Worm (Caenorhabditis elegans) whole organism, L4 larva: ENCODE data around the gene phlp-2.
A peak's percentile ranks its signal among the peaks of the same experiment; 100 is the strongest.

Experiments used
- D1046.2 ChIP-seq: fragments of 200-800 bp; sonication (Bioruptor generic); IDR thresholded peaks from 2 replicates; pipeline ENCODE4 v1.3.6; 2022; ENCODE audit warnings: missing genetic modification characterization, missing compliant biosample characterization
- F26F4.8 ChIP-seq: fragments of 200-800 bp; sonication (Bioruptor generic); conservative IDR thresholded peaks from 2 replicates; pipeline ENCODE4 v1.3.6; 2022; ENCODE audit warnings: missing genetic modification characterization, missing compliant biosample characterization
- F37D6.2 ChIP-seq: sonication (generic microtip); optimal IDR thresholded peaks from 2 replicates; lab custom pipeline; 2016; ENCODE audit warnings: mild to moderate bottlenecking, missing genetic modification characterization, missing compliant biosample characterization
- F49E8.2 ChIP-seq: sonication (generic microtip); optimal IDR thresholded peaks from 2 replicates; lab custom pipeline; 2016; ENCODE audit warnings: missing compliant biosample characterization, mild to moderate bottlenecking, missing genetic modification characterization, borderline replicate concordance
- T26A8.4 ChIP-seq: fragments of 200-800 bp; sonication (Bioruptor generic); IDR thresholded peaks from 2 replicates; pipeline ENCODE4 v1.3.6; 2022; ENCODE audit warnings: missing genetic modification characterization, missing compliant biosample characterization
- Y105C5A.15 ChIP-seq: fragments of 200-800 bp; sonication (Bioruptor generic); IDR thresholded peaks from 2 replicates; pipeline ENCODE4 v1.3.6; 2022; ENCODE audit warnings: missing genetic modification characterization, missing compliant biosample characterization
- Y5F2A.4 ChIP-seq: fragments of 200-800 bp; sonication (Bioruptor generic); optimal IDR thresholded peaks from 2 replicates; lab custom pipeline; 2018; ENCODE audit warnings: mild to moderate bottlenecking, missing genetic modification characterization, missing compliant biosample characterization
- ZK337.2 ChIP-seq: fragments of 200-800 bp; sonication (Bioruptor generic); IDR thresholded peaks from 2 replicates; pipeline ENCODE4 v1.3.6; 2022; ENCODE audit warnings: missing genetic modification reagents, missing genetic modification characterization, missing compliant biosample characterization
- ZK546.5 ChIP-seq, 2 experiments: sonication (generic microtip); optimal IDR thresholded peaks; 2 replicates each; lab custom pipeline; 2017; ENCODE audit warnings: missing biosample characterization in 2 of 2, missing genetic modification characterization in 2 of 2
- aly-2 ChIP-seq: sonication (generic microtip); optimal IDR thresholded peaks from 2 replicates; lab custom pipeline; 2018; ENCODE audit warnings: missing biosample characterization, missing genetic modification characterization
- arid-1 ChIP-seq: fragments of 200-800 bp; sonication (Bioruptor generic); conservative IDR thresholded peaks from 2 replicates; pipeline ENCODE4 v1.3.6; 2022; ENCODE audit warnings: missing genetic modification reagents, missing genetic modification characterization, missing compliant biosample characterization
- ceh-20 ChIP-seq: fragments of 200-800 bp; sonication (Bioruptor generic); IDR thresholded peaks from 2 replicates; pipeline ENCODE4 v1.3.6; 2022; ENCODE audit warnings: missing genetic modification reagents, missing genetic modification characterization, missing compliant biosample characterization
- ceh-82 ChIP-seq: sonication (generic microtip); optimal IDR thresholded peaks from 2 replicates; lab custom pipeline; 2017; ENCODE audit warnings: missing biosample characterization, missing genetic modification characterization
- ces-1 ChIP-seq: fragments of 150-350 bp; sonication (generic microtip); optimal IDR thresholded peaks from 4 replicates; lab custom pipeline; 2014; ENCODE audit warnings: missing biosample characterization, missing genetic modification reagents, missing genetic modification characterization
- daf-16 ChIP-seq, 3 experiments: sonication (generic microtip); optimal IDR thresholded peaks; 2 replicates each; lab custom pipeline; 2016 to 2017; ENCODE audit warnings: missing genetic modification characterization in 3 of 3, missing genetic modification reagents in 3 of 3, mild to moderate bottlenecking in 2 of 3, missing compliant biosample characterization in 2 of 3, missing biosample characterization in 1 of 3, moderate library complexity in 1 of 3
- dmd-6 ChIP-seq: fragments of 200-800 bp; sonication (Bioruptor generic); IDR thresholded peaks from 2 replicates; pipeline ENCODE4 v1.3.6; 2022; ENCODE audit warnings: missing genetic modification reagents, missing genetic modification characterization, missing compliant biosample characterization
- dmd-8 ChIP-seq: fragments of 200-800 bp; sonication (Bioruptor generic); IDR thresholded peaks from 2 replicates; pipeline ENCODE4 v1.3.6; 2022; ENCODE audit warnings: missing genetic modification characterization, missing compliant biosample characterization
- dpl-1 ChIP-seq: fragments of 150-350 bp; optimal IDR thresholded peaks from 2 replicates; lab custom pipeline; 2014; ENCODE audit warnings: missing biosample characterization, missing genetic modification reagents, missing genetic modification characterization
- duxl-1 ChIP-seq: sonication (generic microtip); optimal IDR thresholded peaks from 2 replicates; lab custom pipeline; 2016; ENCODE audit warnings: mild to moderate bottlenecking, missing genetic modification characterization, moderate library complexity, missing compliant biosample characterization; ENCODE audit not compliant: poor library complexity
- dve-1 ChIP-seq: sonication (generic microtip); optimal IDR thresholded peaks from 2 replicates; lab custom pipeline; 2017; ENCODE audit warnings: antibody characterized with exemption, mild to moderate bottlenecking, missing genetic modification characterization, missing compliant biosample characterization; ENCODE audit not compliant: insufficient read depth
- egl-27 ChIP-seq: sonication (generic microtip); optimal IDR thresholded peaks from 3 replicates; lab custom pipeline; 2017; ENCODE audit warnings: missing biosample characterization, missing genetic modification reagents, missing genetic modification characterization
- fkh-10 ChIP-seq: fragments of 150-350 bp; optimal IDR thresholded peaks from 2 replicates; lab custom pipeline; 2014; ENCODE audit warnings: missing biosample characterization, missing genetic modification reagents, missing genetic modification characterization
- hlh-11 ChIP-seq: fragments of 200-800 bp; sonication (Bioruptor generic); optimal IDR thresholded peaks from 2 replicates; lab custom pipeline; 2018; ENCODE audit warnings: mild to moderate bottlenecking, missing genetic modification characterization, missing compliant biosample characterization
- jun-1 ChIP-seq: fragments of 150-350 bp; optimal IDR thresholded peaks from 2 replicates; lab custom pipeline; 2014; ENCODE audit warnings: missing biosample characterization, missing genetic modification reagents, missing genetic modification characterization
- lin-1 ChIP-seq: fragments of 200-800 bp; sonication (Bioruptor generic); IDR thresholded peaks from 2 replicates; pipeline ENCODE4 v1.3.6; 2022; ENCODE audit warnings: missing genetic modification reagents, missing genetic modification characterization, missing compliant biosample characterization
- lin-13 ChIP-seq: fragments of 150-350 bp; optimal IDR thresholded peaks from 2 replicates; lab custom pipeline; 2014; ENCODE audit warnings: missing biosample characterization, missing genetic modification reagents, missing genetic modification characterization
- lin-15B ChIP-seq: fragments of 150-350 bp; sonication (generic microtip); optimal IDR thresholded peaks from 3 replicates; lab custom pipeline; 2014; ENCODE audit warnings: missing biosample characterization, missing genetic modification characterization
- lin-29 ChIP-seq: fragments of 200-800 bp; sonication (Bioruptor generic); IDR thresholded peaks from 2 replicates; pipeline ENCODE4 v1.3.6; 2022; ENCODE audit warnings: missing genetic modification reagents, missing genetic modification characterization, missing compliant biosample characterization
- lin-39 ChIP-seq: fragments of 150-350 bp; optimal IDR thresholded peaks from 2 replicates; lab custom pipeline; 2014; ENCODE audit warnings: missing biosample characterization, missing genetic modification reagents, missing genetic modification characterization
- lsy-2 ChIP-seq, 2 experiments: fragments of 150-350 bp in 1 of 2; sonication (generic microtip) in 1 of 2; optimal IDR thresholded peaks; 2 replicates each; lab custom pipeline; 2014 to 2017; ENCODE audit warnings: missing biosample characterization in 2 of 2, missing genetic modification characterization in 2 of 2
- madf-9 ChIP-seq: fragments of 200-800 bp; sonication (Bioruptor generic); conservative IDR thresholded peaks from 2 replicates; pipeline ENCODE4 v1.3.6; 2022; ENCODE audit warnings: missing genetic modification reagents, missing genetic modification characterization, missing compliant biosample characterization
- mdl-1 ChIP-seq, 2 experiments: fragments of 150-350 bp in 1 of 2; sonication (generic microtip) in 1 of 2; optimal IDR thresholded peaks; 2 replicates each; lab custom pipeline; 2014 to 2017; ENCODE audit warnings: missing biosample characterization in 2 of 2, missing genetic modification characterization in 2 of 2
- mdt-29 ChIP-seq: fragments of 200-800 bp; sonication (Bioruptor generic); IDR thresholded peaks from 2 replicates; pipeline ENCODE4 v1.3.6; 2022; ENCODE audit warnings: missing genetic modification reagents, missing genetic modification characterization, missing compliant biosample characterization
- mep-1 ChIP-seq: fragments of 150-350 bp; sonication (generic microtip); optimal IDR thresholded peaks from 3 replicates; lab custom pipeline; 2014; ENCODE audit warnings: missing biosample characterization, missing genetic modification characterization
- nhr-11 ChIP-seq: fragments of 150-350 bp; optimal IDR thresholded peaks from 2 replicates; lab custom pipeline; 2014; ENCODE audit warnings: missing biosample characterization, missing genetic modification characterization
- nhr-25 ChIP-seq: sonication (generic microtip); optimal IDR thresholded peaks from 2 replicates; lab custom pipeline; 2017; ENCODE audit warnings: missing genetic modification characterization, mild to moderate bottlenecking, missing compliant biosample characterization, antibody characterized with exemption, moderate library complexity, borderline replicate concordance; ENCODE audit not compliant: insufficient read depth
- nhr-28 ChIP-seq: fragments of 150-350 bp; optimal IDR thresholded peaks from 2 replicates; lab custom pipeline; 2014; ENCODE audit warnings: missing biosample characterization, missing genetic modification characterization
- nhr-41 ChIP-seq: fragments of 200-800 bp; sonication (Bioruptor generic); IDR thresholded peaks from 2 replicates; pipeline ENCODE4 v1.3.6; 2022; ENCODE audit warnings: missing genetic modification reagents, missing genetic modification characterization, missing compliant biosample characterization
- pqm-1 ChIP-seq: sonication (generic microtip); optimal IDR thresholded peaks from 2 replicates; lab custom pipeline; 2017; ENCODE audit warnings: missing biosample characterization, missing genetic modification characterization
- rbr-2 ChIP-seq: sonication (generic microtip); optimal IDR thresholded peaks from 2 replicates; lab custom pipeline; 2016; ENCODE audit warnings: missing genotype, missing genetic modification characterization, missing compliant biosample characterization
- set-16 ChIP-seq: fragments of 200-800 bp; sonication (Bioruptor generic); IDR thresholded peaks from 2 replicates; pipeline ENCODE4 v1.3.6; 2022; ENCODE audit warnings: missing genetic modification reagents, missing genetic modification characterization, missing compliant biosample characterization
- unc-39 ChIP-seq: sonication (generic microtip); optimal IDR thresholded peaks from 2 replicates; lab custom pipeline; 2017; ENCODE audit warnings: missing biosample characterization, missing genetic modification characterization
- unc-62 ChIP-seq, 3 experiments: fragments of 150-350 bp in 1 of 3; sonication (generic microtip); optimal IDR thresholded peaks in 2 of 3; peaks in 1 of 3; 1 replicate in 1 of 3; 2 replicates in 2 of 3; lab custom pipeline; 2014 to 2017; ENCODE audit warnings: missing biosample characterization in 3 of 3, missing genetic modification characterization in 3 of 3, missing genetic modification reagents in 3 of 3, missing genotype in 1 of 3
- zag-1 ChIP-seq: fragments of 150-350 bp; optimal IDR thresholded peaks from 2 replicates; lab custom pipeline; 2014; ENCODE audit warnings: missing biosample characterization, missing genetic modification characterization
- zfp-3 ChIP-seq: fragments of 200-800 bp; sonication (Bioruptor generic); conservative IDR thresholded peaks from 2 replicates; pipeline ENCODE4 v1.3.6; 2022; ENCODE audit warnings: missing genetic modification reagents, missing genetic modification characterization, missing compliant biosample characterization
- zip-2 ChIP-seq: fragments of 150-350 bp; optimal IDR thresholded peaks from 2 replicates; lab custom pipeline; 2014; ENCODE audit warnings: missing biosample characterization, missing genetic modification characterization
- ztf-11 ChIP-seq: fragments of 150-350 bp; optimal IDR thresholded peaks from 2 replicates; lab custom pipeline; 2014; ENCODE audit warnings: missing biosample characterization, missing genetic modification characterization
- ztf-7 ChIP-seq: fragments of 150-350 bp; optimal IDR thresholded peaks from 2 replicates; lab custom pipeline; 2014; ENCODE audit warnings: missing biosample characterization, missing genetic modification characterization

Gene phlp-2

ce11 chrIII:4190241-4190640 is 19.0 kb upstream of the phlp-2 start, which contains the start of gene spp-28:
Gene spp-28, minus strand, starts transcription at chrIII:4190341.
- TF ChIP-seq dve-1 (tag; lab: Kevin White, UChicago) (no peak), unc-39 (tag; lab: Kevin White, UChicago) (no peak)

ce11 chrIII:4191091-4191638 is 18.1 kb upstream of the phlp-2 start, which contains the start of gene dnj-16:
Gene dnj-16, plus strand, starts transcription at chrIII:4191141.
- TF ChIP-seq lin-39 (tag; lab: Kevin White, UChicago) (no peak), F37D6.2 (tag; lab: Kevin White, UChicago) (no peak), dpl-1 (GFP tag; lab: Kevin White, UChicago) (peak; percentile 1), dve-1 (tag; lab: Kevin White, UChicago) (peak; percentile 60), arid-1 (GFP tag; lab: Robert Waterston, UW) (no peak), T26A8.4 (GFP tag; lab: Robert Waterston, UW) (no peak), madf-9 (0 out of 2 replicates have a peak, but pooled peaks have one; percentile 24), mep-1 (tag; lab: Kevin White, UChicago) (peak; percentile 49), duxl-1 (no peak), lin-1 (no peak), pqm-1 (peak; percentile 36), Y105C5A.15 (GFP tag; lab: Robert Waterston, UW) (no peak), hlh-11 (tag; lab: Kevin White, UChicago) (peak; percentile 34), ZK546.5 (tag; optimal IDR thresholded peaks at IDR 0.05; lab: Kevin White, UChicago) (no peak), aly-2 (tag; lab: Kevin White, UChicago) (no peak), Y5F2A.4 (GFP tag; lab: Kevin White, UChicago) (no peak), F49E8.2 (tag; lab: Kevin White, UChicago) (no peak), lin-29 (GFP tag; lab: Robert Waterston, UW) (no peak), lin-15B (tag; lab: Kevin White, UChicago) (no peak), ceh-82 (tag; lab: Kevin White, UChicago) (no peak), ces-1 (no peak), lin-13 (peak; percentile 10), ceh-20 (GFP tag; lab: Robert Waterston, UW) (no peak), dmd-8 (no peak), nhr-28 (tag; lab: Kevin White, UChicago) (peak; percentile 34), jun-1 (tag; lab: Kevin White, UChicago) (no peak), lsy-2 (tag; optimal IDR thresholded peaks at IDR 0.05; lab: Kevin White, UChicago) (peak in 1 of 2 experiments; percentile 71), zip-2 (tag; lab: Kevin White, UChicago) (no peak), mdt-29 (GFP tag; lab: Robert Waterston, UW) (no peak), fkh-10 (GFP tag; lab: Kevin White, UChicago) (no peak), rbr-2 (tag; lab: Kevin White, UChicago) (no peak), nhr-11 (tag; lab: Kevin White, UChicago) (no peak), dmd-6 (GFP tag; lab: Robert Waterston, UW) (no peak), D1046.2 (no peak), set-16 (GFP tag; lab: Robert Waterston, UW) (no peak), nhr-25 (tag; lab: Kevin White, UChicago) (no peak), egl-27 (tag; lab: Kevin White, UChicago) (no peak), mdl-1 (tag; optimal IDR thresholded peaks at IDR 0.05; lab: Kevin White, UChicago) (peak in 1 of 2 experiments; percentile 2), nhr-41 (GFP tag; lab: Robert Waterston, UW) (no peak), F26F4.8 (GFP tag; lab: Robert Waterston, UW) (no peak), ztf-11 (no peak), zag-1 (tag; lab: Kevin White, UChicago) (no peak), unc-62 (GFP tag; optimal IDR thresholded peaks at IDR 0.05 in 1 of 2; lab: Kevin White, UChicago) (no peak), unc-62 (tag; optimal IDR thresholded peaks at IDR 0.05; lab: Kevin White, UChicago) (no peak), zfp-3 (no peak), ZK337.2 (no peak), daf-16 (GFP tag; optimal IDR thresholded peaks at IDR 0.05; lab: Kevin White, UChicago) (no peak), daf-16 (tag; optimal IDR thresholded peaks at IDR 0.05; lab: Kevin White, UChicago) (peak; percentile 17), ztf-7 (tag; lab: Kevin White, UChicago) (no peak)
